Fruit fly (Drosophila melanogaster): Measurements from ENCODE around the gene CG10214.

- TF ChIP-seq Hr39 (GFP tag; optimal IDR thresholded peaks at IDR 0.05) (peak; percentile 94), CG16779 (tag; optimal IDR thresholded peaks at IDR 0.05) (no peak), Blimp-1 (GFP tag; optimal IDR thresholded peaks at IDR 0.05) (peak; percentile 6), CG34406 (GFP tag; optimal IDR thresholded peaks at IDR 0.05) (peak; percentile 80), fd59A (GFP tag; optimal IDR thresholded peaks at IDR 0.05) (peak; percentile 64), Gug (GFP tag; IDR thresholded peaks at IDR 0.05) (peak; percentile 79), esn (GFP tag; optimal IDR thresholded peaks at IDR 0.05) (peak; percentile 89), CG6808 (GFP tag; optimal IDR thresholded peaks at IDR 0.05) (peak; percentile 66), CG11294 (GFP tag; IDR thresholded peaks at IDR 0.05) (peak; percentile 18; the same call in 1 of the 2 replicates), CG3032 (tag; optimal IDR thresholded peaks at IDR 0.05) (peak; percentile 80), Hr38 (GFP tag; optimal IDR thresholded peaks at IDR 0.05) (peak; percentile 63), ss (GFP tag; optimal IDR thresholded peaks at IDR 0.05) (peak; percentile 53 to 73), CG3919 (GFP tag; optimal IDR thresholded peaks at IDR 0.05) (peak; percentile 81), spab (GFP tag; optimal IDR thresholded peaks at IDR 0.05) (peak; percentile 22)
These were observed 14.2 kb upstream of the CG10214 start, which contains the start of the genes Nup98-96 and mbc for dm6 chr3R:23781466-23781935.
